Worm (Caenorhabditis elegans) whole organism, mixed stage, embryonic: Measurements from ENCODE around the gene sru-44.

ENCODE experiments used
- M03D4.4 ChIP-seq: sonication (generic microtip); optimal IDR thresholded peaks from 2 replicates; lab custom pipeline; 2017; ENCODE audit warnings: mild to moderate bottlenecking, missing genetic modification characterization, missing compliant biosample characterization
- bed-3 ChIP-seq: fragments of 200-800 bp; sonication (Bioruptor generic); optimal IDR thresholded peaks from 3 replicates; lab custom pipeline; 2018; ENCODE audit warnings: mild to moderate bottlenecking, missing genetic modification characterization, moderate library complexity, missing compliant biosample characterization
- blmp-1 ChIP-seq: fragments of 150-350 bp; optimal IDR thresholded peaks from 2 replicates; lab custom pipeline; 2014; ENCODE audit warnings: missing biosample characterization, missing genetic modification characterization
- ceh-39 ChIP-seq: fragments of 150-350 bp; optimal IDR thresholded peaks from 2 replicates; lab custom pipeline; 2014; ENCODE audit warnings: missing biosample characterization, missing genetic modification characterization
- ceh-43 ChIP-seq: fragments of 200-800 bp; sonication (Bioruptor generic); optimal IDR thresholded peaks from 2 replicates; lab custom pipeline; 2018; ENCODE audit warnings: mild to moderate bottlenecking, missing genetic modification characterization, moderate library complexity, missing compliant biosample characterization
- ceh-83 ChIP-seq: fragments of 200-800 bp; sonication (Bioruptor generic); optimal IDR thresholded peaks from 2 replicates; lab custom pipeline; 2018; ENCODE audit warnings: mild to moderate bottlenecking, missing genetic modification characterization, missing compliant biosample characterization
- ces-1 ChIP-seq: fragments of 150-350 bp; optimal IDR thresholded peaks from 2 replicates; lab custom pipeline; 2014; ENCODE audit warnings: missing biosample characterization, missing genetic modification reagents, missing genetic modification characterization
- drap-1 ChIP-seq: fragments of 200-800 bp; sonication (Bioruptor generic); optimal IDR thresholded peaks from 3 replicates; lab custom pipeline; 2018; ENCODE audit warnings: mild to moderate bottlenecking, missing genetic modification characterization, missing compliant biosample characterization
- elt-1 ChIP-seq: sonication (generic microtip); optimal IDR thresholded peaks from 2 replicates; lab custom pipeline; 2017; ENCODE audit warnings: missing genetic modification characterization, mild to moderate bottlenecking, missing compliant biosample characterization, antibody characterized with exemption, moderate library complexity, borderline replicate concordance; ENCODE audit not compliant: insufficient read depth
- elt-3 ChIP-seq: fragments of 150-350 bp; optimal IDR thresholded peaks from 2 replicates; lab custom pipeline; 2014; ENCODE audit warnings: missing biosample characterization, missing genetic modification characterization
- flh-1 ChIP-seq: fragments of 200-800 bp; sonication (Bioruptor generic); optimal IDR thresholded peaks from 2 replicates; lab custom pipeline; 2018; ENCODE audit warnings: mild to moderate bottlenecking, missing genetic modification characterization, moderate library complexity, missing compliant biosample characterization
- hlh-1 ChIP-seq: fragments of 150-350 bp; optimal IDR thresholded peaks from 2 replicates; lab custom pipeline; 2014; ENCODE audit warnings: missing biosample characterization, missing genetic modification reagents, missing genetic modification characterization
- lin-32 ChIP-seq: fragments of 200-800 bp; sonication (Bioruptor generic); optimal IDR thresholded peaks from 2 replicates; lab custom pipeline; 2018; ENCODE audit warnings: mild to moderate bottlenecking, missing genetic modification characterization, missing compliant biosample characterization
- lsy-2 ChIP-seq: fragments of 150-350 bp; optimal IDR thresholded peaks from 2 replicates; lab custom pipeline; 2014; ENCODE audit warnings: missing biosample characterization, missing genetic modification characterization
- mab-5 ChIP-seq: fragments of 150-350 bp; optimal IDR thresholded peaks from 2 replicates; lab custom pipeline; 2014; ENCODE audit warnings: missing biosample characterization, missing genetic modification characterization
- mep-1 ChIP-seq: fragments of 150-350 bp; optimal IDR thresholded peaks from 2 replicates; lab custom pipeline; 2017; ENCODE audit warnings: missing biosample characterization, missing genetic modification reagents, missing genetic modification characterization, inconsistent platforms
- mls-2 ChIP-seq: sonication (generic microtip); optimal IDR thresholded peaks from 2 replicates; lab custom pipeline; 2016; ENCODE audit warnings: mild to moderate bottlenecking, missing genetic modification characterization, moderate library complexity, missing compliant biosample characterization
- nhr-2 ChIP-seq: fragments of 150-350 bp; optimal IDR thresholded peaks from 2 replicates; lab custom pipeline; 2014; ENCODE audit warnings: missing biosample characterization, missing genetic modification characterization
- nhr-237 ChIP-seq: fragments of 150-350 bp; optimal IDR thresholded peaks from 2 replicates; lab custom pipeline; 2014; ENCODE audit warnings: missing biosample characterization, missing genetic modification characterization
- nhr-28 ChIP-seq: fragments of 150-350 bp; optimal IDR thresholded peaks from 2 replicates; lab custom pipeline; 2014; ENCODE audit warnings: missing biosample characterization, missing genetic modification characterization
- nhr-76 ChIP-seq: sonication (generic microtip); optimal IDR thresholded peaks from 2 replicates; lab custom pipeline; 2017; ENCODE audit warnings: missing biosample characterization, missing genetic modification characterization
- pha-4 ChIP-seq: fragments of 150-350 bp; optimal IDR thresholded peaks from 2 replicates; lab custom pipeline; 2018; ENCODE audit warnings: missing biosample characterization, missing genetic modification reagents, missing genetic modification characterization
- sem-2 ChIP-seq: fragments of 200-800 bp; sonication (Bioruptor generic); optimal IDR thresholded peaks from 2 replicates; lab custom pipeline; 2018; ENCODE audit warnings: mild to moderate bottlenecking, missing genetic modification characterization, missing compliant biosample characterization
- snpc-4 ChIP-seq: fragments of 150-350 bp; optimal IDR thresholded peaks from 2 replicates; lab custom pipeline; 2014; ENCODE audit warnings: missing biosample characterization, missing genetic modification characterization
- sptf-1 ChIP-seq: sonication (generic microtip); optimal IDR thresholded peaks from 2 replicates; lab custom pipeline; 2017; ENCODE audit warnings: mild to moderate bottlenecking, missing genetic modification characterization, moderate library complexity, missing compliant biosample characterization
- tbx-8 ChIP-seq: fragments of 200-800 bp; sonication (Bioruptor generic); optimal IDR thresholded peaks from 2 replicates; lab custom pipeline; 2018; ENCODE audit warnings: mild to moderate bottlenecking, missing genetic modification characterization, moderate library complexity, missing compliant biosample characterization
- unc-120 ChIP-seq: sonication (generic microtip); optimal IDR thresholded peaks from 2 replicates; lab custom pipeline; 2017; ENCODE audit warnings: missing genetic modification characterization, missing compliant biosample characterization; ENCODE audit not compliant: poor library complexity, severe bottlenecking
- unc-39 ChIP-seq: fragments of 150-350 bp; optimal IDR thresholded peaks from 2 replicates; lab custom pipeline; 2014; ENCODE audit warnings: missing biosample characterization, missing genetic modification characterization
- unc-62 ChIP-seq: fragments of 150-350 bp; optimal IDR thresholded peaks from 2 replicates; lab custom pipeline; 2014; ENCODE audit warnings: missing biosample characterization, missing genetic modification reagents, missing genetic modification characterization
- zip-8 ChIP-seq: fragments of 150-350 bp; optimal IDR thresholded peaks from 2 replicates; lab custom pipeline; 2014; ENCODE audit warnings: missing biosample characterization, missing genetic modification characterization
- ztf-11 ChIP-seq: fragments of 150-350 bp; optimal IDR thresholded peaks from 2 replicates; lab custom pipeline; 2014; ENCODE audit warnings: missing biosample characterization, missing genetic modification characterization

Gene sru-44

DNA sequence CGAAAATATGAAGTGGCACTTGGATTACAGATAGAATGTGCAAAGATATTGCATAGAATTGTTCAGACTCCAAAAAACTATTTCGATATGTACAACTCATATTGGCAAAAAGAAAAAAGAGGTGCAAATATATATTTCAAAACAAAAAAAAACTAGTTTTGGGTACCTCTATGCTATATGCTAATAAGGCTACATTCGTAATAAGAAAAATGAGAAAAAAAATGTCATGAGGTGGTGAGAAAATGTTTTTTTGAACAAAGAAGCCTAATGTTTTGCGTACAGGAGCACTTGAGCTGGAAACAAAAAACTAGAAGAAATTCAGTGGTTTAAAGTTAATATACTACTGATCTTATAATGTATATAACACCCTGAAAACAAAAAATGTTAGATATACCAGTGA, 6.9 kb downstream of the sru-44 start, which contains the start of gene srh-142:
Gene srh-142 (minus strand): TSS at position 101 of the 400 bp plus-strand sequence.
- TF ChIP-seq snpc-4 (tag; lab: Kevin White, UChicago) (no peak), mls-2 (tag; lab: Kevin White, UChicago) (no peak), pha-4 (tag; lab: Kevin White, UChicago) (no peak), nhr-237 (tag; lab: Kevin White, UChicago) (no peak), ceh-83 (GFP tag; lab: Kevin White, UChicago) (no peak), drap-1 (GFP tag; lab: Kevin White, UChicago) (no peak), nhr-28 (no peak), ceh-39 (tag; lab: Kevin White, UChicago) (no peak), sem-2 (GFP tag; lab: Kevin White, UChicago) (no peak), nhr-76 (tag; lab: Kevin White, UChicago) (no peak), ztf-11 (no peak), unc-39 (tag; lab: Kevin White, UChicago) (no peak), lin-32 (GFP tag; lab: Kevin White, UChicago) (no peak), tbx-8 (GFP tag; lab: Kevin White, UChicago) (no peak)

DNA sequence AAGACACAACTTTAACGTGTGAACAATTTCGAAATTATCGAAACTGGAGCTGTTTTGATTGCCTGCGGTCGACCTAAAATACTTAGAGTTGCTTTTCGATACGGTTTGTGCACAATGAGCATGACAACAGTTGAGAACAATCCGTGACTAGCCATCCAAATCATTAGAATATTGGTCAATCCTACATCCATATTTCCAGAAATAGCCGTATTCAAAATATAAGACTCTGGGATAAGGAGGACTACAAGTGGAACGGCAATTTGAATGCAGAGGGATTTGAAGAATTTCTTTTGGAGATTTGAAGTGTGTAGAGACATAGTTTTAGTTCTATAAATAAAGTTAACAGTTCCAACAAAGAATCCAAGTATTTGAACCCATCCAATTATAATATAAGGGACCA, 8.4 kb downstream of the sru-44 start:
- TF ChIP-seq mab-5 (tag; lab: Kevin White, UChicago) (no peak), nhr-76 (tag; lab: Kevin White, UChicago) (no peak), sptf-1 (tag; lab: Kevin White, UChicago) (no peak)

ce11 chrV:16458714-16459113, 9.0 kb downstream of the sru-44 start, which contains the start of gene str-15:
Gene str-15, minus strand, starts transcription at chrV:16458814.
- TF ChIP-seq nhr-76 (tag; lab: Kevin White, UChicago) (no peak), ztf-11 (no peak), drap-1 (GFP tag; lab: Kevin White, UChicago) (no peak), sptf-1 (tag; lab: Kevin White, UChicago) (no peak), nhr-28 (no peak), mab-5 (tag; lab: Kevin White, UChicago) (no peak), M03D4.4 (tag; lab: Kevin White, UChicago) (no peak), unc-120 (tag; lab: Kevin White, UChicago) (no peak), unc-39 (tag; lab: Kevin White, UChicago) (no peak), snpc-4 (tag; lab: Kevin White, UChicago) (no peak), elt-1 (tag; lab: Kevin White, UChicago) (no peak), unc-62 (no peak), sem-2 (GFP tag; lab: Kevin White, UChicago) (no peak), ceh-39 (tag; lab: Kevin White, UChicago) (no peak), hlh-1 (no peak)

ce11 chrV:16455065-16455464, 12.7 kb downstream of the sru-44 start, which contains the start of gene str-14:
Gene str-14, minus strand, starts transcription at chrV:16455165.
- TF ChIP-seq nhr-28 (no peak), elt-3 (no peak), zip-8 (tag; lab: Kevin White, UChicago) (no peak), ces-1 (no peak), sptf-1 (tag; lab: Kevin White, UChicago) (no peak), elt-1 (tag; lab: Kevin White, UChicago) (no peak), nhr-2 (no peak), ceh-43 (GFP tag; lab: Kevin White, UChicago) (no peak), tbx-8 (GFP tag; lab: Kevin White, UChicago) (no peak), blmp-1 (tag; lab: Kevin White, UChicago) (no peak)

DNA sequence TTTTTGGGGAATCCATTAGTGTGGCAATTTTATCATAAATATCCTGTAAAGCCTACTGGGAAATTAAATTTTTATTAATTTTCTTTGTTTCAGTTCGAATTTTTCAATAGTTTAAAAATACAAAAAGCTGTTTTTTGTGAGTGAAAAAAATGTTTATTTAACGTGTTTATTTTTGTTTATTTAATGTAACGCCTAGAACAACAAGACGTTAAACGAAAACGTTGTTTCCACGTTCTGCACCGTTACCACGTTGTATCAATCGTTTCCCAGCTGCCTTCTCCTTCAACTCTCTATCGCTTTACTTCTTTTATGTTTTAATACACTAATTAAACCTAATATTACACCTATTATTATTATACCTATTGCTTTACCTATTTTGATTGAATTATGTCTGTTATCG, 20.0 kb downstream of the sru-44 start, which contains the start of gene T08G3.13:
Gene T08G3.13 (plus strand): TSS at position 301 of the 400 bp plus-strand sequence.
- TF ChIP-seq zip-8 (tag; lab: Kevin White, UChicago) = no peak
- no peak for TF ChIP-seq elt-3
- no peak for TF ChIP-seq elt-1 (tag; lab: Kevin White, UChicago)
- TF ChIP-seq nhr-237 (tag; lab: Kevin White, UChicago) = no peak

ce11 chrV:16446191-16446590, 21.5 kb downstream of the sru-44 start:
- no peak for TF ChIP-seq nhr-28
- no peak for TF ChIP-seq bed-3 (GFP tag; lab: Kevin White, UChicago)
- TF ChIP-seq ztf-11 = no peak
- no peak for TF ChIP-seq sem-2 (GFP tag; lab: Kevin White, UChicago)
- no peak for TF ChIP-seq tbx-8 (GFP tag; lab: Kevin White, UChicago)
- TF ChIP-seq lsy-2 (tag; lab: Kevin White, UChicago) = no peak
- no peak for TF ChIP-seq mep-1
- TF ChIP-seq M03D4.4 (tag; lab: Kevin White, UChicago) = no peak
- no peak for TF ChIP-seq ceh-43 (GFP tag; lab: Kevin White, UChicago)
- no peak for TF ChIP-seq flh-1 (GFP tag; lab: Kevin White, UChicago)
- TF ChIP-seq mab-5 (tag; lab: Kevin White, UChicago) = no peak
